Worm (Caenorhabditis elegans): Measurements from ENCODE around the gene B0001.2.

The B0001.2 gene

DNA sequence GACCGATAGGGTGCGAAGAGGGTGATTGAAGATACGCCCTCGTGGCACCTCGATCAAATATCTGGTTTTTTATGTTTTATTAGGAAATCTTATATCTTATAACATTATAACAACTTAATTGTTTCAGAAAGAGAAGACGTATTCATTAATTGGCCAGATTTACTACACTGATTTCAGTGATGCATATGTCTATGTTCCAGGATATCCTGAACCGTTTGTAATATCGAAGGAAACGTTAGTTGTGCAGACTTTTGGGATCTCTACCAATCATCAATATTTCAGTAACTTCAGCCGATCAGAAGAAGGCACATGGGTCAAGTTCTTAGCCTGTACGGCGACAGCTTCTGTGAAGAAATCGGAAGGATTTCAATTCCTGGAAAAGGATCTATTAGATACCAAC lies 9.6 kb upstream of the B0001.2 start:
- no peak for TF ChIP-seq nhr-76 (tag; optimal IDR thresholded peaks at IDR 0.05)
- TF ChIP-seq nhr-71 (tag; optimal IDR thresholded peaks at IDR 0.05), result no peak
- no peak for TF ChIP-seq ceh-90 (tag; optimal IDR thresholded peaks at IDR 0.05)
- no peak for TF ChIP-seq unc-98 (GFP tag; IDR thresholded peaks at IDR 0.05)
- TF ChIP-seq tlp-1 (tag; optimal IDR thresholded peaks at IDR 0.05), result no peak
- TF ChIP-seq jun-1 (tag; optimal IDR thresholded peaks at IDR 0.05), result no peak
- TF ChIP-seq ets-5 (GFP tag; IDR thresholded peaks at IDR 0.05), result no peak
- no peak for TF ChIP-seq lin-14 (GFP tag; optimal IDR thresholded peaks at IDR 0.05)
- no peak for TF ChIP-seq fkh-8 (tag; optimal IDR thresholded peaks at IDR 0.05)
- no peak for TF ChIP-seq mef-2 (tag; optimal IDR thresholded peaks at IDR 0.05)

DNA sequence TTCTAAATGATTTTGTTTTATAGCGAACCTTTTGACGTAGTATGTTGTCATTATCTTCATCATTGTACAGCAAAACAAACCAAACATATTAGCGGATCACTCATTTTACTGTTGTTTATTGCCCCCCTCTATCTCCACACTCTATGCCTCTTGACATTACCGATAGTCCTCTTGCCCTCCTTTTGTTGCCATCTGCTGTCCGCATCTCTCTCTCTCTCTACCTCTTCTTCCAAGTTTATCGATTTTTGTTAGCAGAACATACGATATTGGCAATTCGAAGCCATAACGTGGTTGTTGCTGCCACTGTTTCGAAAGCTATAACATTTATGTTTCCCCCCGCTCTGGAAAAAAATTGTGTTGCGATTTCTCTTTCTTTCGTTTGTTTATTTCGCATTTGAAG lies 7.1 kb upstream of the B0001.2 start:
- TF ChIP-seq irx-1 (tag; optimal IDR thresholded peaks at IDR 0.05) (no peak), nhr-84 (tag; optimal IDR thresholded peaks at IDR 0.05) (no peak), nhr-85 (tag) (peak; percentile 40), efl-1 (optimal IDR thresholded peaks at IDR 0.05) (no peak), efl-1 (GFP tag; optimal IDR thresholded peaks at IDR 0.05 in 1 of 2) (no peak), elt-3 (tag; optimal IDR thresholded peaks at IDR 0.05) (peak in 1 of 6 experiments; percentile 7), lin-35 (GFP tag; optimal IDR thresholded peaks at IDR 0.05) (peak in 1 of 2 experiments; percentile 2), unc-98 (GFP tag; IDR thresholded peaks at IDR 0.05) (no peak), ama-1 (optimal IDR thresholded peaks at IDR 0.05) (no peak), nhr-28 (tag; optimal IDR thresholded peaks at IDR 0.05) (no peak), nhr-90 (tag; optimal IDR thresholded peaks at IDR 0.05; ENCODE audit: poor library complexity) (no peak), mep-1 (tag; optimal IDR thresholded peaks at IDR 0.05) (peak; percentile 9), fos-1 (tag; optimal IDR thresholded peaks at IDR 0.05) (no peak), blmp-1 (tag; optimal IDR thresholded peaks at IDR 0.05) (no peak)

DNA sequence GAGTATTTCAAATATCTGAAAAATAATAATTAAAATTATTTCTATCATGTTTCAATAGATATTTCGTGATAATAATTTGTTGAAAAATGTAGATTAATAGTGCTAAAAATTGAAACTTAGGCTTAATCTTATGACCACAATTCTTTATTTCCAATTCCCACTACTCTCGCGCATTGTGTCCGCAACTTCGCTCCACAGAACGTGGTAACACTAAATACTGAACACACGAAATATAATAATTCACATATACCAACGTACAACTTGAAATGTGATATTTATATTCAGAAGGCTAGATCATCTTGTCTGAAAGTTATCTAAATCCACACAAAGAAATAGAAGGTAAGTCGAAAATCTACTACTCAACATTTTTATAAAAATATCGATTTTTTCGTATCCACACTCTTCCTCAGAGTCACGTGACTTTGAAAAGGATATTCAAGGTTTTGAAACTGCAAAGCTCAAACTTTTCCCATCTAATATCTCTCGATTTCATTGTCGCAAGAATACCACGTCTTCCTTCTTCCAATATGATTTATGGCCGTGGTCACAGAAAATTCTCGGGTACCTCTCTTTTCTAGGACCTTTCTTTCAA lies 6.0 kb upstream of the B0001.2 start, which contains the start of gene eri-12:
TSS of gene eri-12 (plus strand) at position 197 of the 592 bp plus-strand sequence.
- TF ChIP-seq efl-1 (optimal IDR thresholded peaks at IDR 0.05) (peak in 1 of 2 experiments; percentile 56), efl-1 (GFP tag; optimal IDR thresholded peaks at IDR 0.05 in 1 of 2) (peak; percentile 44 to 89), lsy-2 (tag; optimal IDR thresholded peaks at IDR 0.05) (peak in 1 of 2 experiments; percentile 15), mep-1 (tag; optimal IDR thresholded peaks at IDR 0.05) (peak; percentile 30), aha-1 (tag; optimal IDR thresholded peaks at IDR 0.05) (no peak), blmp-1 (tag; optimal IDR thresholded peaks at IDR 0.05) (peak; percentile 2), lin-35 (GFP tag; optimal IDR thresholded peaks at IDR 0.05) (peak in 1 of 2 experiments; percentile 78), dpl-1 (GFP tag; optimal IDR thresholded peaks at IDR 0.05) (peak in 2 of 3 experiments; percentile 44 to 71), nhr-11 (tag; optimal IDR thresholded peaks at IDR 0.05) (no peak)

DNA sequence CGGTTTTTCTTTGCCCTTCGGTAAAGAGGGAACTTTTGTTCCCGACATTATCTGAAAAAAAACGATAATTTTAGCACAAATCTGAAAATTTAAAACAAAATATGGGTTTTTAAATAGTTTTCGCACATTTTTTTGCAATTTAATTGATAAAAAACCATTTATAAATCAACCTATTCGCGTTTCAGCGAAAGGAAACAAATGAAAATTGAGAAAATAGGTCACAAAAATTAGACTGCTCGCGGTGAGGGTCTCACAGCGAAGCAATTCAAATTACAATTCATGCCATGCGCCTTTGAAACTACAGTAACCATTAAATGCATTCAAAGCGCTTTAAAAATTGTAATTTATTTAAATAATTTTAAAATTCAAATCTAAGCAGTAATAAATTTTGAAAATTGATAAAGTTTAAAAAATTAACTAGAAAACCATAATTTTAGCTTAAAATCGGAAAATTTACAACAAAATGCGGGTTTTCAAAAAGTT lies 3.5 kb upstream of the B0001.2 start, which contains the start of gene B0001.7:
TSS of gene B0001.7 (minus strand) at position 51 of the 483 bp plus-strand sequence.
- TF ChIP-seq fkh-10 (GFP tag; optimal IDR thresholded peaks at IDR 0.05) (no peak), unc-62 (GFP tag; optimal IDR thresholded peaks at IDR 0.05) (no peak), isw-1 (GFP tag; IDR thresholded peaks at IDR 0.05) (no peak), mab-9 (GFP tag; IDR thresholded peaks at IDR 0.05) (no peak), aly-2 (tag; optimal IDR thresholded peaks at IDR 0.05) (no peak), nhr-237 (tag; optimal IDR thresholded peaks at IDR 0.05) (no peak), jun-1 (tag; optimal IDR thresholded peaks at IDR 0.05) (no peak)

DNA sequence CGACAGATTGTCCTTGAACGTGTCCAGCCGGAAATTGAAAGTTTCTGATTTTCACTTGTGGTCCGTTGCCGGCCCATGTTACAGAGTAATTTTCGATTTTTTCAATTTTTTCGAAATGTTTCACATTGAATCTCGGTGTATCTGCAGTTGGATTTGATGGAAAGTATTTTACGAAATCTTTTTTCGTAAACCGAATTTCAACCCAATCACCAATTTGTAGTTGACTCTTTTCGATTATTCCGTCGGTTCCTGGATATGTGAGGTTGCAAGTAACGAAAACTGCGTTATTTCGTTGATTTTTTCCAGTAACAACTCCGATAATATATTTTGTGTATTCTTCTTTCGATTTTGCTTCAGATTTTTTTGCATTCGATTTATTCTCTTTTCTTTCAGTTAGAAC lies 1.2 kb downstream of the B0001.2 start:
- TF ChIP-seq swsn-7 (tag; optimal IDR thresholded peaks at IDR 0.05) (no peak), dpl-1 (GFP tag; optimal IDR thresholded peaks at IDR 0.05) (no peak), egl-13 (tag; optimal IDR thresholded peaks at IDR 0.05) (no peak), pqm-1 (tag; optimal IDR thresholded peaks at IDR 0.05) (no peak), efl-3 (GFP tag; optimal IDR thresholded peaks at IDR 0.05) (no peak), nhr-237 (tag; optimal IDR thresholded peaks at IDR 0.05) (no peak), nhr-47 (tag; optimal IDR thresholded peaks at IDR 0.05) (no peak), mdl-1 (tag; optimal IDR thresholded peaks at IDR 0.05) (no peak), zip-4 (GFP tag; optimal IDR thresholded peaks at IDR 0.05) (no peak), lsy-2 (tag; optimal IDR thresholded peaks at IDR 0.05) (no peak), nhr-76 (tag; optimal IDR thresholded peaks at IDR 0.05) (no peak)

Measured in whole organism, L1 larva.